Worm (Caenorhabditis elegans) whole organism, L1 larva: ENCODE results near the gene rsp-3.

Source experiments
- C16A3.4 ChIP-seq: fragments of 150-350 bp; optimal IDR thresholded peaks from 2 replicates; lab custom pipeline; 2014; ENCODE audit warnings: missing biosample characterization, missing genetic modification characterization
- F16B12.6 ChIP-seq: fragments of 150-350 bp; optimal IDR thresholded peaks from 2 replicates; lab custom pipeline; 2014; ENCODE audit warnings: missing biosample characterization, missing genetic modification characterization
- Y116A8C.19 ChIP-seq: sonication (generic microtip); optimal IDR thresholded peaks from 2 replicates; lab custom pipeline; 2016; ENCODE audit warnings: missing compliant biosample characterization, missing genetic modification characterization, borderline replicate concordance
- aly-2 ChIP-seq: fragments of 150-350 bp; optimal IDR thresholded peaks from 2 replicates; lab custom pipeline; 2014; ENCODE audit warnings: missing biosample characterization, missing genetic modification characterization
- ama-1 ChIP-seq: fragments of 150-350 bp; optimal IDR thresholded peaks from 2 replicates; lab custom pipeline; 2014
- blmp-1 ChIP-seq: fragments of 150-350 bp; optimal IDR thresholded peaks from 2 replicates; lab custom pipeline; 2014; ENCODE audit warnings: missing biosample characterization, missing genetic modification characterization
- ceh-63 ChIP-seq: fragments of 200-800 bp; sonication (Bioruptor generic); optimal IDR thresholded peaks from 2 replicates; lab custom pipeline; 2018; ENCODE audit warnings: mild to moderate bottlenecking, missing genetic modification characterization, missing compliant biosample characterization
- ceh-82 ChIP-seq, 3 experiments: fragments of 150-350 bp in 1 of 3; sonication (generic microtip) in 2 of 3; optimal IDR thresholded peaks; 2 replicates each; lab custom pipeline; 2014 to 2017; ENCODE audit warnings: missing biosample characterization in 3 of 3, missing genetic modification characterization in 3 of 3
- ceh-90 ChIP-seq: sonication (generic microtip); optimal IDR thresholded peaks from 2 replicates; lab custom pipeline; 2016; ENCODE audit warnings: missing genetic modification characterization, missing compliant biosample characterization
- ces-1 ChIP-seq: fragments of 150-350 bp; optimal IDR thresholded peaks from 2 replicates; lab custom pipeline; 2014; ENCODE audit warnings: missing biosample characterization, missing genetic modification reagents, missing genetic modification characterization
- dpl-1 ChIP-seq, 3 experiments: fragments of 150-350 bp in 2 of 3; sonication (generic microtip) in 1 of 3; optimal IDR thresholded peaks; 2 replicates each; lab custom pipeline; 2014 to 2017; ENCODE audit warnings: missing biosample characterization in 3 of 3, missing genetic modification characterization in 3 of 3, missing genetic modification reagents in 3 of 3
- dsc-1 ChIP-seq: sonication (generic microtip); optimal IDR thresholded peaks from 2 replicates; lab custom pipeline; 2016; ENCODE audit warnings: mild to moderate bottlenecking, missing genetic modification characterization, missing compliant biosample characterization
- egl-13 ChIP-seq: sonication (generic microtip); optimal IDR thresholded peaks from 2 replicates; lab custom pipeline; 2016; ENCODE audit warnings: missing genotype, missing genetic modification reagents, missing genetic modification characterization, missing compliant biosample characterization
- egl-27 ChIP-seq, 2 experiments: fragments of 150-350 bp in 1 of 2; sonication (generic microtip); optimal IDR thresholded peaks; 3 replicates each; lab custom pipeline; 2017 to 2018; ENCODE audit warnings: missing biosample characterization in 2 of 2, missing genetic modification characterization in 2 of 2, missing genetic modification reagents in 2 of 2
- elt-3 ChIP-seq, 6 experiments: fragments of 150-350 bp in 1 of 6; sonication (generic microtip); optimal IDR thresholded peaks; 2 replicates each; lab custom pipeline; 2017 to 2018; ENCODE audit warnings: missing biosample characterization in 6 of 6, missing genetic modification characterization in 6 of 6, inconsistent platforms in 1 of 6
- fkh-4 ChIP-seq: sonication (generic microtip); optimal IDR thresholded peaks from 2 replicates; lab custom pipeline; 2016; ENCODE audit warnings: missing compliant biosample characterization, missing genetic modification characterization, borderline replicate concordance
- fkh-8 ChIP-seq: sonication (generic microtip); optimal IDR thresholded peaks from 2 replicates; lab custom pipeline; 2016; ENCODE audit warnings: mild to moderate bottlenecking, missing genetic modification characterization, missing compliant biosample characterization
- fos-1 ChIP-seq: fragments of 150-350 bp; optimal IDR thresholded peaks from 2 replicates; lab custom pipeline; 2014; ENCODE audit warnings: missing biosample characterization, missing genetic modification characterization
- hlh-17 ChIP-seq: fragments of 200-800 bp; sonication (Bioruptor generic); optimal IDR thresholded peaks from 2 replicates; lab custom pipeline; 2018; ENCODE audit warnings: missing genetic modification characterization, mild to moderate bottlenecking, missing compliant biosample characterization, moderate library complexity, borderline replicate concordance
- irx-1 ChIP-seq: sonication (generic microtip); optimal IDR thresholded peaks from 2 replicates; lab custom pipeline; 2016; ENCODE audit warnings: missing genetic modification characterization, missing compliant biosample characterization
- isw-1 ChIP-seq: fragments of 200-800 bp; sonication (Bioruptor generic); IDR thresholded peaks from 2 replicates; pipeline ENCODE4 v1.3.6; 2022; ENCODE audit warnings: missing genetic modification characterization, missing compliant biosample characterization
- jun-1 ChIP-seq: fragments of 150-350 bp; optimal IDR thresholded peaks from 2 replicates; lab custom pipeline; 2014; ENCODE audit warnings: missing biosample characterization, missing genetic modification reagents, missing genetic modification characterization
- lin-13 ChIP-seq: fragments of 150-350 bp; optimal IDR thresholded peaks from 2 replicates; lab custom pipeline; 2014; ENCODE audit warnings: missing biosample characterization, missing genetic modification reagents, missing genetic modification characterization
- lin-35 ChIP-seq, 2 experiments: fragments of 150-350 bp; optimal IDR thresholded peaks; 2 replicates each; lab custom pipeline; 2014; ENCODE audit warnings: missing biosample characterization in 2 of 2, missing genetic modification characterization in 2 of 2, missing genetic modification reagents in 2 of 2
- lin-39 ChIP-seq: fragments of 150-350 bp; optimal IDR thresholded peaks from 2 replicates; lab custom pipeline; 2014; ENCODE audit warnings: missing biosample characterization, missing genetic modification reagents, missing genetic modification characterization
- lsy-2 ChIP-seq, 2 experiments: fragments of 150-350 bp; optimal IDR thresholded peaks; 2 replicates each; lab custom pipeline; 2014; ENCODE audit warnings: missing biosample characterization in 2 of 2, missing genetic modification characterization in 2 of 2
- mdl-1 ChIP-seq, 2 experiments: fragments of 150-350 bp; optimal IDR thresholded peaks; 2 replicates each; lab custom pipeline; 2014 to 2017; ENCODE audit warnings: missing biosample characterization in 2 of 2, missing genetic modification characterization in 2 of 2, inconsistent platforms in 1 of 2
- mep-1 ChIP-seq: fragments of 150-350 bp; optimal IDR thresholded peaks from 2 replicates; lab custom pipeline; 2014; ENCODE audit warnings: missing biosample characterization, missing genetic modification characterization
- nhr-12 ChIP-seq: sonication (generic microtip); optimal IDR thresholded peaks from 2 replicates; lab custom pipeline; 2017; ENCODE audit warnings: missing biosample characterization, missing genetic modification characterization
- nhr-19 ChIP-seq: fragments of 200-800 bp; sonication (Bioruptor generic); conservative IDR thresholded peaks from 2 replicates; pipeline ENCODE4 v1.3.6; 2022; ENCODE audit warnings: missing genetic modification characterization, missing compliant biosample characterization
- nhr-20 ChIP-seq: sonication (generic microtip); optimal IDR thresholded peaks from 2 replicates; lab custom pipeline; 2016; ENCODE audit warnings: mild to moderate bottlenecking, missing genetic modification characterization, missing compliant biosample characterization
- nhr-237 ChIP-seq: fragments of 150-350 bp; optimal IDR thresholded peaks from 2 replicates; lab custom pipeline; 2014; ENCODE audit warnings: missing biosample characterization, missing genetic modification characterization
- nhr-28 ChIP-seq: fragments of 150-350 bp; optimal IDR thresholded peaks from 2 replicates; lab custom pipeline; 2014; ENCODE audit warnings: missing biosample characterization, missing genetic modification characterization
- nhr-47 ChIP-seq: sonication (generic microtip); optimal IDR thresholded peaks from 2 replicates; lab custom pipeline; 2016; ENCODE audit warnings: mild to moderate bottlenecking, missing genetic modification characterization, moderate library complexity, missing compliant biosample characterization
- nhr-71 ChIP-seq: sonication (generic microtip); optimal IDR thresholded peaks from 2 replicates; lab custom pipeline; 2016; ENCODE audit warnings: mild to moderate bottlenecking, missing genetic modification characterization, moderate library complexity, missing compliant biosample characterization
- nhr-77 ChIP-seq: fragments of 150-350 bp; optimal IDR thresholded peaks from 2 replicates; lab custom pipeline; 2014; ENCODE audit warnings: missing biosample characterization, missing genetic modification characterization
- nhr-85 ChIP-seq: sonication (generic microtip); peaks from one replicate; lab custom pipeline; 2016; ENCODE audit warnings: missing genetic modification characterization, inconsistent platforms, missing compliant biosample characterization
- nhr-90 ChIP-seq: sonication (generic microtip); optimal IDR thresholded peaks from 2 replicates; lab custom pipeline; 2016; ENCODE audit warnings: mild to moderate bottlenecking, missing genetic modification characterization, missing compliant biosample characterization; ENCODE audit not compliant: poor library complexity
- pax-3 ChIP-seq: fragments of 200-800 bp; sonication (Bioruptor generic); optimal IDR thresholded peaks from 2 replicates; lab custom pipeline; 2018; ENCODE audit warnings: mild to moderate bottlenecking, missing genetic modification characterization, moderate library complexity, missing compliant biosample characterization
- skn-1 ChIP-seq: fragments of 150-350 bp; optimal IDR thresholded peaks from 2 replicates; lab custom pipeline; 2014; ENCODE audit warnings: missing biosample characterization, missing genetic modification characterization
- snpc-4 ChIP-seq: fragments of 150-350 bp; optimal IDR thresholded peaks from 2 replicates; lab custom pipeline; 2014; ENCODE audit warnings: missing biosample characterization, missing genetic modification characterization
- snu-23 ChIP-seq: sonication (generic microtip); optimal IDR thresholded peaks from 2 replicates; lab custom pipeline; 2016; ENCODE audit warnings: missing genetic modification characterization, missing compliant biosample characterization
- sox-4 ChIP-seq: sonication (generic microtip); optimal IDR thresholded peaks from 2 replicates; lab custom pipeline; 2016; ENCODE audit warnings: missing genetic modification characterization, missing compliant biosample characterization
- sptf-1 ChIP-seq: fragments of 150-350 bp; optimal IDR thresholded peaks from 2 replicates; lab custom pipeline; 2014; ENCODE audit warnings: missing biosample characterization, missing genetic modification characterization
- sup-37 ChIP-seq: fragments of 200-800 bp; sonication (Bioruptor generic); optimal IDR thresholded peaks from 2 replicates; lab custom pipeline; 2018; ENCODE audit warnings: mild to moderate bottlenecking, missing genetic modification characterization, missing compliant biosample characterization
- swsn-7 ChIP-seq: sonication (generic microtip); optimal IDR thresholded peaks from 2 replicates; lab custom pipeline; 2016; ENCODE audit warnings: missing genetic modification characterization, missing compliant biosample characterization
- tbx-2 ChIP-seq: sonication (generic microtip); optimal IDR thresholded peaks from 2 replicates; lab custom pipeline; 2016; ENCODE audit warnings: missing genetic modification characterization, missing compliant biosample characterization
- unc-130 ChIP-seq: fragments of 150-350 bp; optimal IDR thresholded peaks from 2 replicates; lab custom pipeline; 2017; ENCODE audit warnings: missing biosample characterization, missing genetic modification characterization, inconsistent platforms
- unc-86 ChIP-seq: sonication (generic microtip); optimal IDR thresholded peaks from 2 replicates; lab custom pipeline; 2016; ENCODE audit warnings: missing genetic modification characterization, missing compliant biosample characterization
- unc-98 ChIP-seq: fragments of 200-800 bp; sonication (Bioruptor generic); IDR thresholded peaks from 2 replicates; pipeline ENCODE4 v1.3.6; 2022; ENCODE audit warnings: missing genetic modification characterization, missing compliant biosample characterization
- xbp-1 ChIP-seq: sonication (generic microtip); optimal IDR thresholded peaks from 2 replicates; lab custom pipeline; 2016; ENCODE audit warnings: missing genetic modification characterization, missing compliant biosample characterization
- ztf-11 ChIP-seq, 2 experiments: sonication (generic microtip); optimal IDR thresholded peaks; 2 replicates each; lab custom pipeline; 2016 to 2017; ENCODE audit warnings: missing genetic modification characterization in 2 of 2, missing biosample characterization in 1 of 2, missing compliant biosample characterization in 1 of 2
- ztf-4 ChIP-seq: fragments of 150-350 bp; optimal IDR thresholded peaks from 2 replicates; lab custom pipeline; 2014; ENCODE audit warnings: missing biosample characterization, missing genetic modification characterization

Gene rsp-3

ce11 chrIII:12687872-12688375 is at the start of gene rsp-3, which contains the start of gene spin-4:
Gene rsp-3 (minus strand): TSS chrIII:12687922.
Gene spin-4 (plus strand): TSS chrIII:12688318.
- no peak for TF ChIP-seq Y116A8C.19 (tag; lab: Kevin White, UChicago)
- TF ChIP-seq dpl-1 (GFP tag; optimal IDR thresholded peaks at IDR 0.05; lab: Kevin White, UChicago) = peak; percentile 90 to 94 (median 91)
- TF ChIP-seq nhr-85 (tag; lab: Kevin White, UChicago) = peak; percentile 78
- peak; percentile 32 for TF ChIP-seq irx-1 (tag; lab: Kevin White, UChicago)
- peak; percentile 49 for TF ChIP-seq dsc-1
- TF ChIP-seq ztf-4 (tag; lab: Kevin White, UChicago) = no peak
- TF ChIP-seq ces-1 (GFP tag; lab: Kevin White, UChicago) = no peak
- no peak for TF ChIP-seq hlh-17 (GFP tag; lab: Kevin White, UChicago)
- TF ChIP-seq sup-37 (GFP tag; lab: Kevin White, UChicago) = no peak
- peak in 1 of 2 experiments; percentile 68 for TF ChIP-seq mdl-1 (tag; optimal IDR thresholded peaks at IDR 0.05; lab: Kevin White, UChicago)
- TF ChIP-seq snpc-4 (tag; lab: Kevin White, UChicago) = peak; percentile 46
- TF ChIP-seq sox-4 (tag; lab: Kevin White, UChicago) = peak; percentile 13
- TF ChIP-seq aly-2 (tag; lab: Kevin White, UChicago) = peak; percentile 43
- TF ChIP-seq unc-86 (tag; lab: Kevin White, UChicago) = peak; percentile 62
- TF ChIP-seq egl-13 = peak; percentile 45
- TF ChIP-seq snu-23 (GFP tag; lab: Kevin White, UChicago) = peak; percentile 85
- peak; percentile 7 for TF ChIP-seq ama-1
- TF ChIP-seq ceh-82 (tag; optimal IDR thresholded peaks at IDR 0.05; lab: Kevin White, UChicago) = peak in 2 of 3 experiments; percentile 55 to 91
- peak in 1 of 2 experiments; percentile 40 for TF ChIP-seq ztf-11 (tag; optimal IDR thresholded peaks at IDR 0.05; lab: Kevin White, UChicago)
- peak; percentile 63 for TF ChIP-seq pax-3
- TF ChIP-seq nhr-19 (GFP tag; lab: Robert Waterston, UW) = peak; percentile 42; the same call in 1 of the 2 replicates
- peak; percentile 86 to 93 for TF ChIP-seq lsy-2 (tag; optimal IDR thresholded peaks at IDR 0.05; lab: Kevin White, UChicago)
- TF ChIP-seq nhr-20 = peak; percentile 70
- TF ChIP-seq fkh-8 = peak; percentile 83
- TF ChIP-seq sptf-1 (tag; lab: Kevin White, UChicago) = no peak
- TF ChIP-seq xbp-1 (tag; lab: Kevin White, UChicago) = peak; percentile 80
- TF ChIP-seq unc-130 = peak; percentile 74
- TF ChIP-seq nhr-71 (tag; lab: Kevin White, UChicago) = peak; percentile 88
- TF ChIP-seq fkh-4 = no peak
- peak; percentile 89 for TF ChIP-seq skn-1 (tag; lab: Kevin White, UChicago)
- no peak for TF ChIP-seq egl-27 (tag; optimal IDR thresholded peaks at IDR 0.05; lab: Kevin White, UChicago)
- no peak for TF ChIP-seq lin-39 (tag; lab: Kevin White, UChicago)
- peak; percentile 76 for TF ChIP-seq nhr-47 (tag; lab: Kevin White, UChicago)
- TF ChIP-seq elt-3 (tag; optimal IDR thresholded peaks at IDR 0.05; lab: Kevin White, UChicago) = peak in 2 of 6 experiments; percentile 48 to 83
- TF ChIP-seq lin-13 = peak; percentile 79
- peak; percentile 80 for TF ChIP-seq nhr-77 (tag; lab: Kevin White, UChicago)
- TF ChIP-seq nhr-237 = peak; percentile 62
- peak; percentile 74 for TF ChIP-seq blmp-1 (tag; lab: Kevin White, UChicago)
- TF ChIP-seq jun-1 (tag; lab: Kevin White, UChicago) = peak; percentile 36
- peak; percentile 84 for TF ChIP-seq C16A3.4 (tag; lab: Kevin White, UChicago)
- TF ChIP-seq unc-98 (GFP tag; lab: Robert Waterston, UW) = no peak
- TF ChIP-seq ceh-63 (GFP tag; lab: Kevin White, UChicago) = no peak
- peak; percentile 68 for TF ChIP-seq fos-1
- TF ChIP-seq ceh-90 (tag; lab: Kevin White, UChicago) = peak; percentile 47
- TF ChIP-seq lin-35 (GFP tag; optimal IDR thresholded peaks at IDR 0.05; lab: Kevin White, UChicago) = peak; percentile 93 to 95
- TF ChIP-seq nhr-90 (tag; lab: Kevin White, UChicago) = peak; percentile 55
- TF ChIP-seq nhr-12 (tag; lab: Kevin White, UChicago) = no peak
- peak; percentile 71 for TF ChIP-seq tbx-2 (tag; lab: Kevin White, UChicago)
- TF ChIP-seq nhr-28 (tag; lab: Kevin White, UChicago) = no peak
- peak; percentile 68 for TF ChIP-seq F16B12.6 (tag; lab: Kevin White, UChicago)
- TF ChIP-seq isw-1 = peak; percentile 79
- TF ChIP-seq swsn-7 (tag; lab: Kevin White, UChicago) = peak; percentile 61
- peak; percentile 88 for TF ChIP-seq mep-1 (tag; lab: Kevin White, UChicago)
